Worm (Caenorhabditis elegans): ENCODE data around the gene F53F4.11.

The F53F4.11 gene

ce11 chrV:13655202-13655764, 31.0 kb upstream of the F53F4.11 start (continued):
- TF ChIP-seq zip-5 (tag; optimal IDR thresholded peaks at IDR 0.05): no peak
- TF ChIP-seq hlh-13 (GFP tag; optimal IDR thresholded peaks at IDR 0.05): no peak
- TF ChIP-seq K02D7.2 (tag; optimal IDR thresholded peaks at IDR 0.05): no peak
- peak; percentile 65 for TF ChIP-seq nfya-1 (tag; optimal IDR thresholded peaks at IDR 0.05)
- TF ChIP-seq pat-9 (tag; optimal IDR thresholded peaks at IDR 0.05): no peak
- no peak for TF ChIP-seq ahr-1 (tag; optimal IDR thresholded peaks at IDR 0.05)
- no peak for TF ChIP-seq ceh-9 (tag; optimal IDR thresholded peaks at IDR 0.05)
- no peak for TF ChIP-seq ceh-24 (tag; optimal IDR thresholded peaks at IDR 0.05)
- TF ChIP-seq ama-1 (optimal IDR thresholded peaks at IDR 0.05): no peak
- no peak for TF ChIP-seq fkh-10 (GFP tag; optimal IDR thresholded peaks at IDR 0.05)
- peak; percentile 52 for TF ChIP-seq unc-55 (GFP tag; optimal IDR thresholded peaks at IDR 0.05)
- peak; percentile 55 for TF ChIP-seq ceh-34 (tag; optimal IDR thresholded peaks at IDR 0.05)
- TF ChIP-seq rnt-1 (tag; optimal IDR thresholded peaks at IDR 0.05): no peak
- peak; percentile 53 for TF ChIP-seq ref-2 (tag; optimal IDR thresholded peaks at IDR 0.05)
- TF ChIP-seq ceh-18 (tag; optimal IDR thresholded peaks at IDR 0.05): peak; percentile 41
- no peak for TF ChIP-seq Y22D7AL.16 (tag; optimal IDR thresholded peaks at IDR 0.05)
- no peak for TF ChIP-seq ceh-19 (GFP tag; optimal IDR thresholded peaks at IDR 0.05)
- TF ChIP-seq ceh-2 (tag; optimal IDR thresholded peaks at IDR 0.05): no peak
- TF ChIP-seq fkh-6 (tag; optimal IDR thresholded peaks at IDR 0.05): no peak
- peak; percentile 21 for TF ChIP-seq dve-1 (tag; optimal IDR thresholded peaks at IDR 0.05)
- TF ChIP-seq eyg-1 (tag; optimal IDR thresholded peaks at IDR 0.05): no peak
- TF ChIP-seq mec-3 (tag; optimal IDR thresholded peaks at IDR 0.05; ENCODE audit: borderline replicate concordance): no peak
- TF ChIP-seq ceh-31 (tag; optimal IDR thresholded peaks at IDR 0.05): peak; percentile 78
- TF ChIP-seq ttx-3 (tag; optimal IDR thresholded peaks at IDR 0.05): no peak
- TF ChIP-seq C38D4.7 (GFP tag; optimal IDR thresholded peaks at IDR 0.05): no peak
- no peak for TF ChIP-seq ceh-30 (tag; optimal IDR thresholded peaks at IDR 0.05)
- TF ChIP-seq sox-2 (GFP tag; IDR thresholded peaks at IDR 0.05): no peak
- no peak for TF ChIP-seq elt-2 (tag; optimal IDR thresholded peaks at IDR 0.05)
- peak; percentile 62 for TF ChIP-seq tbx-2 (tag; optimal IDR thresholded peaks at IDR 0.05)
- TF ChIP-seq unc-86 (tag; optimal IDR thresholded peaks at IDR 0.05): no peak
- no peak for TF ChIP-seq hlh-8 (tag; optimal IDR thresholded peaks at IDR 0.05)
- TF ChIP-seq tbx-7 (tag; optimal IDR thresholded peaks at IDR 0.05): no peak

- TF ChIP-seq lin-11 (tag; optimal IDR thresholded peaks at IDR 0.05) (no peak), pag-3 (tag; optimal IDR thresholded peaks at IDR 0.05; ENCODE audit: borderline replicate concordance) (no peak), pat-9 (tag; optimal IDR thresholded peaks at IDR 0.05) (no peak), C38D4.7 (GFP tag; optimal IDR thresholded peaks at IDR 0.05) (no peak), pha-2 (tag; optimal IDR thresholded peaks at IDR 0.05) (no peak), ceh-48 (tag; optimal IDR thresholded peaks at IDR 0.05) (no peak), madf-2 (tag; optimal IDR thresholded peaks at IDR 0.05) (no peak), ahr-1 (tag; optimal IDR thresholded peaks at IDR 0.05) (no peak), ceh-6 (GFP tag; optimal IDR thresholded peaks at IDR 0.05) (no peak), sox-2 (GFP tag; IDR thresholded peaks at IDR 0.05) (no peak), pqm-1 (tag; optimal IDR thresholded peaks at IDR 0.05) (no peak)
Measured at ce11 chrV:13654394-13654792, 30.1 kb upstream of the F53F4.11 start.

- no peak for TF ChIP-seq ceh-30 (tag; optimal IDR thresholded peaks at IDR 0.05)
- TF ChIP-seq unc-3 (GFP tag; conservative IDR thresholded peaks at IDR 0.05): no peak
- no peak for TF ChIP-seq unc-3 (tag; optimal IDR thresholded peaks at IDR 0.05)
- no peak for TF ChIP-seq syd-9 (tag; optimal IDR thresholded peaks at IDR 0.05)
- no peak for TF ChIP-seq ceh-9 (tag; optimal IDR thresholded peaks at IDR 0.05)
- TF ChIP-seq lin-11 (tag; optimal IDR thresholded peaks at IDR 0.05): no peak
- no peak for TF ChIP-seq ceh-2 (tag; optimal IDR thresholded peaks at IDR 0.05)
- TF ChIP-seq pros-1 (tag; optimal IDR thresholded peaks at IDR 0.05): no peak
- no peak for TF ChIP-seq eyg-1 (tag; optimal IDR thresholded peaks at IDR 0.05)
- TF ChIP-seq ama-1 (optimal IDR thresholded peaks at IDR 0.05): no peak
- TF ChIP-seq pha-4 (tag; optimal IDR thresholded peaks at IDR 0.05): no peak
- TF ChIP-seq sox-2 (GFP tag; IDR thresholded peaks at IDR 0.05): no peak
- TF ChIP-seq dmd-4 (tag; optimal IDR thresholded peaks at IDR 0.05; ENCODE audit: borderline replicate concordance): no peak
- no peak for TF ChIP-seq ceh-22 (tag; optimal IDR thresholded peaks at IDR 0.05)
- no peak for TF ChIP-seq nhr-11 (tag; optimal IDR thresholded peaks at IDR 0.05)
Measured at ce11 chrV:13653713-13654393, 29.5 kb upstream of the F53F4.11 start, which contains the start of gene lpin-1. lpin-1 (minus strand) TSS chrV:13654129.

Measured in whole organism, late embryonic.